Worm (Caenorhabditis elegans) whole organism, L1 larva: ENCODE data around the gene F38B7.11.

Experiments
- C04F5.9 ChIP-seq: sonication (generic microtip); optimal IDR thresholded peaks from 2 replicates; lab custom pipeline; 2016; ENCODE audit warnings: missing genetic modification characterization, missing compliant biosample characterization
- C34B4.2 ChIP-seq: sonication (generic microtip); optimal IDR thresholded peaks from 2 replicates; lab custom pipeline; 2017; ENCODE audit warnings: mild to moderate bottlenecking, missing genetic modification characterization, missing compliant biosample characterization
- Y116A8C.19 ChIP-seq: sonication (generic microtip); optimal IDR thresholded peaks from 2 replicates; lab custom pipeline; 2016; ENCODE audit warnings: missing compliant biosample characterization, missing genetic modification characterization, borderline replicate concordance
- aha-1 ChIP-seq: fragments of 150-350 bp; optimal IDR thresholded peaks from 2 replicates; lab custom pipeline; 2014; ENCODE audit warnings: missing biosample characterization, missing genetic modification characterization
- ceh-8 ChIP-seq: fragments of 200-800 bp; sonication (Bioruptor generic); optimal IDR thresholded peaks from 2 replicates; lab custom pipeline; 2018; ENCODE audit warnings: mild to moderate bottlenecking, missing genetic modification characterization, moderate library complexity, missing compliant biosample characterization
- ceh-82 ChIP-seq, 3 experiments: fragments of 150-350 bp in 1 of 3; sonication (generic microtip) in 2 of 3; optimal IDR thresholded peaks; 2 replicates each; lab custom pipeline; 2014 to 2017; ENCODE audit warnings: missing biosample characterization in 3 of 3, missing genetic modification characterization in 3 of 3
- ceh-88 ChIP-seq: fragments of 200-800 bp; sonication (Bioruptor generic); IDR thresholded peaks from 2 replicates; pipeline ENCODE4 v1.3.6; 2022; ENCODE audit warnings: missing genetic modification characterization, missing compliant biosample characterization
- dpl-1 ChIP-seq, 3 experiments: fragments of 150-350 bp in 2 of 3; sonication (generic microtip) in 1 of 3; optimal IDR thresholded peaks; 2 replicates each; lab custom pipeline; 2014 to 2017; ENCODE audit warnings: missing biosample characterization in 3 of 3, missing genetic modification characterization in 3 of 3, missing genetic modification reagents in 3 of 3
- dsc-1 ChIP-seq: sonication (generic microtip); optimal IDR thresholded peaks from 2 replicates; lab custom pipeline; 2016; ENCODE audit warnings: mild to moderate bottlenecking, missing genetic modification characterization, missing compliant biosample characterization
- efl-1 ChIP-seq, 4 experiments: fragments of 150-350 bp; optimal IDR thresholded peaks in 3 of 4; peaks in 1 of 4; 1 replicate in 1 of 4; 2 replicates in 3 of 4; lab custom pipeline; 2014; ENCODE audit warnings: missing biosample characterization in 2 of 4, missing genetic modification characterization in 2 of 4, missing genetic modification reagents in 2 of 4
- efl-3 ChIP-seq: fragments of 200-800 bp; sonication (Bioruptor generic); optimal IDR thresholded peaks from 2 replicates; lab custom pipeline; 2018; ENCODE audit warnings: mild to moderate bottlenecking, missing genetic modification characterization, missing compliant biosample characterization
- elt-2 ChIP-seq: sonication (generic microtip); optimal IDR thresholded peaks from 2 replicates; lab custom pipeline; 2016; ENCODE audit warnings: missing genetic modification characterization, mild to moderate bottlenecking, inconsistent platforms, missing compliant biosample characterization, missing genetic modification reagents
- elt-3 ChIP-seq, 6 experiments: fragments of 150-350 bp in 1 of 6; sonication (generic microtip); optimal IDR thresholded peaks; 2 replicates each; lab custom pipeline; 2017 to 2018; ENCODE audit warnings: missing biosample characterization in 6 of 6, missing genetic modification characterization in 6 of 6, inconsistent platforms in 1 of 6
- ets-5 ChIP-seq: fragments of 200-800 bp; sonication (Bioruptor generic); IDR thresholded peaks from 2 replicates; pipeline ENCODE4 v1.3.6; 2022; ENCODE audit warnings: missing genetic modification characterization, missing compliant biosample characterization
- fkh-10 ChIP-seq: sonication (generic microtip); optimal IDR thresholded peaks from 2 replicates; lab custom pipeline; 2017; ENCODE audit warnings: missing biosample characterization, missing genetic modification reagents, missing genetic modification characterization
- fkh-4 ChIP-seq: sonication (generic microtip); optimal IDR thresholded peaks from 2 replicates; lab custom pipeline; 2016; ENCODE audit warnings: missing compliant biosample characterization, missing genetic modification characterization, borderline replicate concordance
- irx-1 ChIP-seq: sonication (generic microtip); optimal IDR thresholded peaks from 2 replicates; lab custom pipeline; 2016; ENCODE audit warnings: missing genetic modification characterization, missing compliant biosample characterization
- isw-1 ChIP-seq: fragments of 200-800 bp; sonication (Bioruptor generic); IDR thresholded peaks from 2 replicates; pipeline ENCODE4 v1.3.6; 2022; ENCODE audit warnings: missing genetic modification characterization, missing compliant biosample characterization
- jun-1 ChIP-seq: fragments of 150-350 bp; optimal IDR thresholded peaks from 2 replicates; lab custom pipeline; 2014; ENCODE audit warnings: missing biosample characterization, missing genetic modification reagents, missing genetic modification characterization
- lin-14 ChIP-seq: fragments of 200-800 bp; sonication (Bioruptor generic); optimal IDR thresholded peaks from 2 replicates; lab custom pipeline; 2018; ENCODE audit warnings: mild to moderate bottlenecking, missing genetic modification characterization, moderate library complexity, missing compliant biosample characterization
- lin-35 ChIP-seq, 2 experiments: fragments of 150-350 bp; optimal IDR thresholded peaks; 2 replicates each; lab custom pipeline; 2014; ENCODE audit warnings: missing biosample characterization in 2 of 2, missing genetic modification characterization in 2 of 2, missing genetic modification reagents in 2 of 2
- lin-39 ChIP-seq: fragments of 150-350 bp; optimal IDR thresholded peaks from 2 replicates; lab custom pipeline; 2014; ENCODE audit warnings: missing biosample characterization, missing genetic modification reagents, missing genetic modification characterization
- lir-3 ChIP-seq: sonication (generic microtip); optimal IDR thresholded peaks from 2 replicates; lab custom pipeline; 2016; ENCODE audit warnings: mild to moderate bottlenecking, missing genetic modification characterization, moderate library complexity, missing compliant biosample characterization; ENCODE audit not compliant: poor library complexity
- lsy-2 ChIP-seq, 2 experiments: fragments of 150-350 bp; optimal IDR thresholded peaks; 2 replicates each; lab custom pipeline; 2014; ENCODE audit warnings: missing biosample characterization in 2 of 2, missing genetic modification characterization in 2 of 2
- mab-9 ChIP-seq: fragments of 200-800 bp; sonication (Bioruptor generic); IDR thresholded peaks from 2 replicates; pipeline ENCODE4 v1.3.6; 2022; ENCODE audit warnings: missing genetic modification reagents, missing genetic modification characterization, missing compliant biosample characterization
- mep-1 ChIP-seq: fragments of 150-350 bp; optimal IDR thresholded peaks from 2 replicates; lab custom pipeline; 2014; ENCODE audit warnings: missing biosample characterization, missing genetic modification characterization
- nhr-11 ChIP-seq: fragments of 150-350 bp; optimal IDR thresholded peaks from 2 replicates; lab custom pipeline; 2014; ENCODE audit warnings: missing biosample characterization, missing genetic modification characterization
- nhr-12 ChIP-seq: sonication (generic microtip); optimal IDR thresholded peaks from 2 replicates; lab custom pipeline; 2017; ENCODE audit warnings: missing biosample characterization, missing genetic modification characterization
- nhr-19 ChIP-seq: fragments of 200-800 bp; sonication (Bioruptor generic); conservative IDR thresholded peaks from 2 replicates; pipeline ENCODE4 v1.3.6; 2022; ENCODE audit warnings: missing genetic modification characterization, missing compliant biosample characterization
- nhr-20 ChIP-seq: sonication (generic microtip); optimal IDR thresholded peaks from 2 replicates; lab custom pipeline; 2016; ENCODE audit warnings: mild to moderate bottlenecking, missing genetic modification characterization, missing compliant biosample characterization
- nhr-237 ChIP-seq: fragments of 150-350 bp; optimal IDR thresholded peaks from 2 replicates; lab custom pipeline; 2014; ENCODE audit warnings: missing biosample characterization, missing genetic modification characterization
- nhr-28 ChIP-seq: fragments of 150-350 bp; optimal IDR thresholded peaks from 2 replicates; lab custom pipeline; 2014; ENCODE audit warnings: missing biosample characterization, missing genetic modification characterization
- nhr-71 ChIP-seq: sonication (generic microtip); optimal IDR thresholded peaks from 2 replicates; lab custom pipeline; 2016; ENCODE audit warnings: mild to moderate bottlenecking, missing genetic modification characterization, moderate library complexity, missing compliant biosample characterization
- nhr-76 ChIP-seq: sonication (generic microtip); optimal IDR thresholded peaks from 2 replicates; lab custom pipeline; 2017; ENCODE audit warnings: missing biosample characterization, missing genetic modification characterization
- nhr-84 ChIP-seq: sonication (generic microtip); optimal IDR thresholded peaks from 2 replicates; lab custom pipeline; 2017; ENCODE audit warnings: missing biosample characterization, missing genetic modification characterization
- nhr-85 ChIP-seq: sonication (generic microtip); peaks from one replicate; lab custom pipeline; 2016; ENCODE audit warnings: missing genetic modification characterization, inconsistent platforms, missing compliant biosample characterization
- pax-3 ChIP-seq: fragments of 200-800 bp; sonication (Bioruptor generic); optimal IDR thresholded peaks from 2 replicates; lab custom pipeline; 2018; ENCODE audit warnings: mild to moderate bottlenecking, missing genetic modification characterization, moderate library complexity, missing compliant biosample characterization
- pqm-1 ChIP-seq: sonication (generic microtip); optimal IDR thresholded peaks from 3 replicates; lab custom pipeline; 2017; ENCODE audit warnings: missing biosample characterization, missing genetic modification characterization
- rnt-1 ChIP-seq: sonication (generic microtip); optimal IDR thresholded peaks from 2 replicates; lab custom pipeline; 2016; ENCODE audit warnings: mild to moderate bottlenecking, missing genetic modification characterization, moderate library complexity, missing compliant biosample characterization
- snpc-4 ChIP-seq: fragments of 150-350 bp; optimal IDR thresholded peaks from 2 replicates; lab custom pipeline; 2014; ENCODE audit warnings: missing biosample characterization, missing genetic modification characterization
- sptf-1 ChIP-seq: fragments of 150-350 bp; optimal IDR thresholded peaks from 2 replicates; lab custom pipeline; 2014; ENCODE audit warnings: missing biosample characterization, missing genetic modification characterization
- sup-37 ChIP-seq: fragments of 200-800 bp; sonication (Bioruptor generic); optimal IDR thresholded peaks from 2 replicates; lab custom pipeline; 2018; ENCODE audit warnings: mild to moderate bottlenecking, missing genetic modification characterization, missing compliant biosample characterization
- swsn-7 ChIP-seq: sonication (generic microtip); optimal IDR thresholded peaks from 2 replicates; lab custom pipeline; 2016; ENCODE audit warnings: missing genetic modification characterization, missing compliant biosample characterization
- tlp-1 ChIP-seq: fragments of 150-350 bp; optimal IDR thresholded peaks from 2 replicates; lab custom pipeline; 2014; ENCODE audit warnings: missing biosample characterization, missing genetic modification characterization
- unc-130 ChIP-seq: fragments of 150-350 bp; optimal IDR thresholded peaks from 2 replicates; lab custom pipeline; 2017; ENCODE audit warnings: missing biosample characterization, missing genetic modification characterization, inconsistent platforms
- vab-15 ChIP-seq: sonication (generic microtip); optimal IDR thresholded peaks from 2 replicates; lab custom pipeline; 2017; ENCODE audit warnings: missing genotype, mild to moderate bottlenecking, missing genetic modification characterization, missing compliant biosample characterization

The F38B7.11 gene

ce11 chrV:11535504-11536062 lies 11.3 kb upstream of the F38B7.11 start (continued):
- no peak for TF ChIP-seq dsc-1
- no peak for TF ChIP-seq nhr-237 (tag; lab: Kevin White, UChicago)
- TF ChIP-seq nhr-20 (tag; lab: Kevin White, UChicago): peak; percentile 1
- TF ChIP-seq unc-130 (tag; lab: Kevin White, UChicago): no peak
- TF ChIP-seq nhr-71 (tag; lab: Kevin White, UChicago): peak; percentile 55
- TF ChIP-seq nhr-84: no peak
- TF ChIP-seq ets-5: no peak
- TF ChIP-seq irx-1 (tag; lab: Kevin White, UChicago): no peak
- TF ChIP-seq mep-1 (tag; lab: Kevin White, UChicago): peak; percentile 10
- no peak for TF ChIP-seq pqm-1
- no peak for TF ChIP-seq lin-39 (tag; lab: Kevin White, UChicago)
- no peak for TF ChIP-seq snpc-4 (tag; lab: Kevin White, UChicago)
- TF ChIP-seq swsn-7 (tag; lab: Kevin White, UChicago): no peak
- TF ChIP-seq elt-2: peak; percentile 66
- TF ChIP-seq fkh-4 (tag; lab: Kevin White, UChicago): no peak
- TF ChIP-seq ceh-8: no peak
- no peak for TF ChIP-seq nhr-11 (tag; lab: Kevin White, UChicago)
- TF ChIP-seq nhr-76 (tag; lab: Kevin White, UChicago): no peak
- peak; percentile 17; the same call in 1 of the 2 replicates for TF ChIP-seq nhr-19 (GFP tag; lab: Robert Waterston, UW)
- no peak for TF ChIP-seq isw-1 (GFP tag; lab: Robert Waterston, UW)
- TF ChIP-seq lir-3: no peak
- peak; percentile 61 for TF ChIP-seq lin-14
- TF ChIP-seq lin-35 (GFP tag; optimal IDR thresholded peaks at IDR 0.05; lab: Kevin White, UChicago): peak in 1 of 2 experiments; percentile 38
- TF ChIP-seq dpl-1 (GFP tag; optimal IDR thresholded peaks at IDR 0.05; lab: Kevin White, UChicago): no peak
- no peak for TF ChIP-seq C04F5.9
- TF ChIP-seq nhr-85 (tag; lab: Kevin White, UChicago): peak; percentile 34
- no peak for TF ChIP-seq mab-9 (GFP tag; lab: Robert Waterston, UW)
- no peak for TF ChIP-seq sptf-1 (tag; lab: Kevin White, UChicago)
- TF ChIP-seq vab-15: no peak
- TF ChIP-seq efl-1 (optimal IDR thresholded peaks at IDR 0.05; lab: Kevin White, UChicago): no peak
- peak in 1 of 2 experiments; percentile 90 for TF ChIP-seq efl-1 (GFP tag; optimal IDR thresholded peaks at IDR 0.05 in 1 of 2; lab: Kevin White, UChicago)
- TF ChIP-seq efl-3 (GFP tag; lab: Kevin White, UChicago): no peak
- peak in 1 of 2 experiments; percentile 37 for TF ChIP-seq lsy-2 (tag; optimal IDR thresholded peaks at IDR 0.05; lab: Kevin White, UChicago)
- no peak for TF ChIP-seq Y116A8C.19
- TF ChIP-seq ceh-82 (tag; optimal IDR thresholded peaks at IDR 0.05; lab: Kevin White, UChicago): no peak
- no peak for TF ChIP-seq nhr-28 (tag; lab: Kevin White, UChicago)

ce11 chrV:11536667-11537066 lies 10.2 kb upstream of the F38B7.11 start:
- TF ChIP-seq nhr-85 (tag; lab: Kevin White, UChicago) (peak; percentile 46), fkh-10 (GFP tag; lab: Kevin White, UChicago) (no peak), efl-1 (optimal IDR thresholded peaks at IDR 0.05; lab: Kevin White, UChicago) (no peak), efl-1 (GFP tag; optimal IDR thresholded peaks at IDR 0.05 in 1 of 2; lab: Kevin White, UChicago) (peak in 1 of 2 experiments; percentile 83), lin-14 (peak; percentile 62)

- TF ChIP-seq fkh-4 (tag; lab: Kevin White, UChicago): no peak
- no peak for TF ChIP-seq efl-1 (optimal IDR thresholded peaks at IDR 0.05; lab: Kevin White, UChicago)
- peak in 1 of 2 experiments; percentile 21 for TF ChIP-seq efl-1 (GFP tag; optimal IDR thresholded peaks at IDR 0.05 in 1 of 2; lab: Kevin White, UChicago)
These were observed 7.4 kb upstream of the F38B7.11 start for ce11 chrV:11539502-11539901.

- TF ChIP-seq tlp-1 (tag; lab: Kevin White, UChicago) (no peak), pax-3 (tag; lab: Kevin White, UChicago) (no peak), vab-15 (peak; percentile 4), sup-37 (no peak), nhr-84 (no peak), ceh-88 (GFP tag; lab: Robert Waterston, UW) (no peak), rnt-1 (tag; lab: Kevin White, UChicago) (no peak), aha-1 (tag; lab: Kevin White, UChicago) (no peak), nhr-12 (tag; lab: Kevin White, UChicago) (no peak), nhr-237 (tag; lab: Kevin White, UChicago) (no peak), elt-3 (tag; optimal IDR thresholded peaks at IDR 0.05; lab: Kevin White, UChicago) (no peak), C34B4.2 (tag; lab: Kevin White, UChicago) (no peak), Y116A8C.19 (no peak), jun-1 (tag; lab: Kevin White, UChicago) (peak; percentile 7), lsy-2 (tag; optimal IDR thresholded peaks at IDR 0.05; lab: Kevin White, UChicago) (no peak), nhr-76 (tag; lab: Kevin White, UChicago) (no peak), ceh-8 (no peak)
These were observed 5.6 kb upstream of the F38B7.11 start for ce11 chrV:11541284-11541683.
